Fruit fly (Drosophila melanogaster): ENCODE data around the gene ERp44.

The ERp44 gene

DNA sequence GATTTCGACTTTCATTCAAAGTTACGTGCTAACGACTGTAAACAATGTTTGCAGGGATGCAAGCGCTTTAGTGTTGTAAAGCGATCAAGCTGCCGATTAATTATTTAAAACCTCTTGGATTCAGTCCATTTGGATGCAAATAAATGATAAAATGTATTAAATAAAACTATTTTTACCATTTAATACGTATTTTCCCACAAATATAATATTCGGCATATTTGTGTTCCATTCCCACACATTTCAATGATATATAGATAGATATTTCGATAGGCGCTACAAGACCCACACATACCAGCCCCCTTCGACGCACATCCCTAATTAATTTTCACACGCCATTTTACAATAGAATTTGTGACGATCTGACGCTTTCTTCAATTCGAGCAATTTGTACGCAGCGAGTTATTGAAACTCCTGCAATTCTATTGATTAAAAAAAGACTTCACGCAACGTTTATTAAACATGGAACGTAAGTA is 9.0 kb downstream of the ERp44 start, which contains the start of the genes CG32576 and caz (continued):
- TF ChIP-seq kni (GFP tag; optimal IDR thresholded peaks at IDR 0.05) (no peak), knrl (GFP tag; IDR thresholded peaks at IDR 0.05; ENCODE audit: partially characterized antibody) (peak; percentile 79), gsb-n (tag; optimal IDR thresholded peaks at IDR 0.05) (peak; percentile 17), CG9797 (GFP tag; optimal IDR thresholded peaks at IDR 0.05) (peak; percentile 23), inv (GFP tag; IDR thresholded peaks at IDR 0.05; ENCODE audit: partially characterized antibody) (peak; percentile 67; the same call in 1 of the 2 replicates), CG7928 (GFP tag; optimal IDR thresholded peaks at IDR 0.05) (peak; percentile 95), CG13287 (GFP tag; IDR thresholded peaks at IDR 0.05; ENCODE audit: partially characterized antibody) (peak; percentile 72), CG4360 (GFP tag; IDR thresholded peaks at IDR 0.05) (no peak), Hr3 (GFP tag; optimal IDR thresholded peaks at IDR 0.05) (peak; percentile 37), Deaf1 (tag; optimal IDR thresholded peaks at IDR 0.05) (peak; percentile 12), Atf3 (GFP tag; optimal IDR thresholded peaks at IDR 0.05) (no peak), trh (GFP tag; optimal IDR thresholded peaks at IDR 0.05) (no peak), CG12391 (tag; optimal IDR thresholded peaks at IDR 0.05) (peak; percentile 61), dmrt99B (tag; optimal IDR thresholded peaks at IDR 0.05) (no peak), slbo (GFP tag; IDR thresholded peaks at IDR 0.05) (peak; percentile 24; the same call in 1 of the 2 replicates), Atf6 (GFP tag; IDR thresholded peaks at IDR 0.05) (no peak), Oaz (GFP tag; IDR thresholded peaks at IDR 0.05) (no peak), CG4617 (GFP tag; optimal IDR thresholded peaks at IDR 0.05; ENCODE audit: borderline replicate concordance) (peak; percentile 26), CG1529 (GFP tag; optimal IDR thresholded peaks at IDR 0.05) (peak; percentile 25), sens (GFP tag) (peak; percentile 66), CG34376 (GFP tag; optimal IDR thresholded peaks at IDR 0.05) (peak; percentile 16), CG2712 (tag; optimal IDR thresholded peaks at IDR 0.05) (peak; percentile 47), CG3281 (GFP tag; optimal IDR thresholded peaks at IDR 0.05) (no peak), Ets97D (GFP tag; optimal IDR thresholded peaks at IDR 0.05) (peak; percentile 29), hbn (GFP tag; IDR thresholded peaks at IDR 0.05; ENCODE audit: partially characterized antibody) (peak; percentile 32; the same call in 1 of the 2 replicates), Dip2 (GFP tag; IDR thresholded peaks at IDR 0.05) (no peak), az2 (GFP tag; optimal IDR thresholded peaks at IDR 0.05) (peak; percentile 29), NC2β (GFP tag; optimal IDR thresholded peaks at IDR 0.05) (no peak), Xrp1 (GFP tag; IDR thresholded peaks at IDR 0.05) (peak; percentile 36; the same call in 1 of the 2 replicates), Myb (GFP tag; optimal IDR thresholded peaks at IDR 0.05) (peak; percentile 40), Dip3 (GFP tag; optimal IDR thresholded peaks at IDR 0.05) (peak; percentile 7), zen (tag; optimal IDR thresholded peaks at IDR 0.05) (peak; percentile 73), CG6689 (GFP tag; IDR thresholded peaks at IDR 0.05) (0 out of 2 replicates have a peak, but pooled peaks have one; percentile 11), repo (GFP tag; optimal IDR thresholded peaks at IDR 0.05) (no peak), CG12299 (tag; optimal IDR thresholded peaks at IDR 0.05) (peak; percentile 22), odd (GFP tag; optimal IDR thresholded peaks at IDR 0.05) (no peak), CG8089 (GFP tag; optimal IDR thresholded peaks at IDR 0.05) (no peak), CG9215 (GFP tag; IDR thresholded peaks at IDR 0.05) (no peak), stwl (tag; optimal IDR thresholded peaks at IDR 0.05) (peak; percentile 83), trem (tag; optimal IDR thresholded peaks at IDR 0.05) (peak; percentile 60), CG10321 (GFP tag; IDR thresholded peaks at IDR 0.05) (no peak), da (GFP tag; optimal IDR thresholded peaks at IDR 0.05) (no peak), CG17361 (GFP tag; IDR thresholded peaks at IDR 0.05) (peak; percentile 70; the same call in 2 of the 3 replicates), CG2120 (GFP tag; optimal IDR thresholded peaks at IDR 0.05) (peak; percentile 57), CG17359 (tag; optimal IDR thresholded peaks at IDR 0.05) (no peak), bsh (GFP tag; optimal IDR thresholded peaks at IDR 0.05) (peak in 1 of 2 experiments; percentile 21), HLH4C (GFP tag; IDR thresholded peaks at IDR 0.05; ENCODE audit: partially characterized antibody) (peak; percentile 55; the same call in 2 of the 3 replicates), CG7556 (GFP tag; optimal IDR thresholded peaks at IDR 0.05) (peak; percentile 32), CG12659 (GFP tag; optimal IDR thresholded peaks at IDR 0.05) (peak; percentile 83), Lhr (GFP tag; optimal IDR thresholded peaks at IDR 0.05) (peak; percentile 9)

Data from whole organism, embryonic.